Fruit fly (Drosophila melanogaster): ENCODE results near the gene CG31467.
A peak's percentile ranks its signal among the peaks of the same experiment; 100 is the strongest.

DNA sequence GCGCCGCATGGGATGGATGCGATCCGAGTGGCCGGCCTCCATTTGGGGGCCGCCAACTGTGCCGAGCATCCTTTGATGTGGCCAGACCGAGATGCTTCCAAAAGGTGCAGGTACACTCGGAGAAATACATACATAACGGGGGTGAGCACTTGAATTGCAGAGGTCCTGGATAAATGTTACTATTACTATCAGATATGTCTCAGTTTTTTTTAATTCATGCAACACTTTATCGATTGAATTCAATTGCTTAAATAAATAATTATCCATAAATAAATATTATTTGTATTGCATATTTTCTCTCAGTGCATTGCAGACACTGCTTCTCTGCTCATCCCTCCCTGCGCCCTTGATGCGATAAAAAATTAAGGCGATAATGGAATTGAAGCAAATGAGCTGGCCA, 45.6 kb downstream of the CG31467 start:
- peak; percentile 27 for TF ChIP-seq net (GFP tag; optimal IDR thresholded peaks at IDR 0.05)
- TF ChIP-seq Sox14 (GFP tag; optimal IDR thresholded peaks at IDR 0.05) = peak; percentile 35
- peak; percentile 39 for TF ChIP-seq CG31627 (GFP tag; optimal IDR thresholded peaks at IDR 0.05)
- TF ChIP-seq eg (GFP tag; IDR thresholded peaks at IDR 0.05) = no peak
- TF ChIP-seq Gug (GFP tag; IDR thresholded peaks at IDR 0.05) = no peak
- TF ChIP-seq CG6276 (GFP tag; optimal IDR thresholded peaks at IDR 0.05) = no peak
- peak; percentile 78 for TF ChIP-seq svp (GFP tag)
- no peak for TF ChIP-seq Hr38 (GFP tag; optimal IDR thresholded peaks at IDR 0.05)
- TF ChIP-seq CG8119 (GFP tag; IDR thresholded peaks at IDR 0.05) = 0 out of 3 replicates have a peak, but pooled peaks have one; percentile 15
- TF ChIP-seq CG11294 (GFP tag; IDR thresholded peaks at IDR 0.05) = no peak
